Fruit fly (Drosophila melanogaster) whole organism, adult: Measurements from ENCODE around the gene bcn92.

Source experiments
- cnc ChIP-seq, 2 experiments: fragments of >200 bp; optimal IDR thresholded peaks; 2 replicates each; lab custom pipeline; 2017
- kay ChIP-seq: fragments of 200-800 bp; sonication (Bioruptor generic); peaks from one replicate; lab custom pipeline; 2016; ENCODE audit warnings: missing biosample characterization, missing genetic modification characterization, borderline replicate concordance

DNA sequence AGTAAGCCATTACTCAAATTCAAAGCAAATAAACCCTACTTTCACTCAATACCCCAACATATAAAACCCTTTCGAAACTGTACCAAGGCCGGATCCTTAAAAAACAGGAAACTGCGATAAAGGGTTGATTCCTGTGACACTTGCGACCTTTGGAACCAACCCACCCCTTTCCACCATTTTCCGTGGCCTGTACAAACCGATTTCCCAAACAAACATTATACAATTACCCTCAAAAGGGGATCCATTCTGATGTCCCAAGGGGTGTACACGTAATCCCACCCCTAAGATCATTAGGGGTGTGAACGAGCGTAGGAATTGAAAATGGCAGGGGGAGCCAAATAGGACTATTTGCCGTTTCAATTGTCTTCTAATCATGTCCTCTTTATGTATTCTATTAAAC, 9.8 kb downstream of the bcn92 start:
- TF ChIP-seq cnc (optimal IDR thresholded peaks at IDR 0.05; lab: Kevin White, UChicago) (no peak), kay (GFP tag; lab: Kevin White, UChicago) (no peak)
